Worm (Caenorhabditis elegans) whole organism, mixed stage, embryonic: ENCODE data around the gene K02A6.3.

Source experiments
- M03D4.4 ChIP-seq: sonication (generic microtip); optimal IDR thresholded peaks from 2 replicates; lab custom pipeline; 2017; ENCODE audit warnings: mild to moderate bottlenecking, missing genetic modification characterization, missing compliant biosample characterization
- lsy-2 ChIP-seq: fragments of 150-350 bp; optimal IDR thresholded peaks from 2 replicates; lab custom pipeline; 2014; ENCODE audit warnings: missing biosample characterization, missing genetic modification characterization
- mep-1 ChIP-seq: fragments of 150-350 bp; optimal IDR thresholded peaks from 2 replicates; lab custom pipeline; 2017; ENCODE audit warnings: missing biosample characterization, missing genetic modification reagents, missing genetic modification characterization, inconsistent platforms
- nhr-237 ChIP-seq: fragments of 150-350 bp; optimal IDR thresholded peaks from 2 replicates; lab custom pipeline; 2014; ENCODE audit warnings: missing biosample characterization, missing genetic modification characterization
- nhr-28 ChIP-seq: fragments of 150-350 bp; optimal IDR thresholded peaks from 2 replicates; lab custom pipeline; 2014; ENCODE audit warnings: missing biosample characterization, missing genetic modification characterization
- nhr-76 ChIP-seq: sonication (generic microtip); optimal IDR thresholded peaks from 2 replicates; lab custom pipeline; 2017; ENCODE audit warnings: missing biosample characterization, missing genetic modification characterization
- pha-4 ChIP-seq: fragments of 150-350 bp; optimal IDR thresholded peaks from 2 replicates; lab custom pipeline; 2018; ENCODE audit warnings: missing biosample characterization, missing genetic modification reagents, missing genetic modification characterization
- sptf-1 ChIP-seq: sonication (generic microtip); optimal IDR thresholded peaks from 2 replicates; lab custom pipeline; 2017; ENCODE audit warnings: mild to moderate bottlenecking, missing genetic modification characterization, moderate library complexity, missing compliant biosample characterization
- unc-120 ChIP-seq: sonication (generic microtip); optimal IDR thresholded peaks from 2 replicates; lab custom pipeline; 2017; ENCODE audit warnings: missing genetic modification characterization, missing compliant biosample characterization; ENCODE audit not compliant: poor library complexity, severe bottlenecking
- unc-39 ChIP-seq: fragments of 150-350 bp; optimal IDR thresholded peaks from 2 replicates; lab custom pipeline; 2014; ENCODE audit warnings: missing biosample characterization, missing genetic modification characterization
- unc-62 ChIP-seq: fragments of 150-350 bp; optimal IDR thresholded peaks from 2 replicates; lab custom pipeline; 2014; ENCODE audit warnings: missing biosample characterization, missing genetic modification reagents, missing genetic modification characterization

DNA sequence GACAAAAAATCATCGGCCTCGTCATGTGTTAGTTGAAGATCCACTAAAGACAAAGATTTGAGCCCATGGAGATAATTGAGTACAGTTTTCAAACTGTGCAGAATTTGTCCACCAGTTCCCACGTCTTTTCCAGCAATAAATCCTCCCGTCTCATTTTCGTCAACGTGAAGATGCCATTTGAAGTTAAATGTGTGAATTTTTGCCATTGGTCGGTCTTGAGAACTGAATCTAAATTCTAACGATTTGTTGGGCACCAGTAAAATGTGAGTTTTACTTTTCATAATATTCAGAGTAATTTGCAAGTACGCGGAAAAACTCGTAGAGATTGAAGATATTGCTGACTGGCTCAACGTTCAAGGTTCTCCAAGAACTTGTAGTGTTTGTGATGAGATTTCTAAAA lies 1.2 kb downstream of the K02A6.3 start:
- no peak for TF ChIP-seq unc-120 (tag; lab: Kevin White, UChicago)
- TF ChIP-seq unc-62 (GFP tag; lab: Kevin White, UChicago) = no peak
- no peak for TF ChIP-seq mep-1
- no peak for TF ChIP-seq sptf-1 (tag; lab: Kevin White, UChicago)
- no peak for TF ChIP-seq pha-4
- TF ChIP-seq unc-39 (tag; lab: Kevin White, UChicago) = no peak
- no peak for TF ChIP-seq nhr-28 (tag; lab: Kevin White, UChicago)
- TF ChIP-seq nhr-76 (tag; lab: Kevin White, UChicago) = no peak
- no peak for TF ChIP-seq M03D4.4 (tag; lab: Kevin White, UChicago)
- no peak for TF ChIP-seq nhr-237 (tag; lab: Kevin White, UChicago)
- no peak for TF ChIP-seq lsy-2
